Worm (Caenorhabditis elegans): ENCODE measurements around the gene exc-15.

DNA sequence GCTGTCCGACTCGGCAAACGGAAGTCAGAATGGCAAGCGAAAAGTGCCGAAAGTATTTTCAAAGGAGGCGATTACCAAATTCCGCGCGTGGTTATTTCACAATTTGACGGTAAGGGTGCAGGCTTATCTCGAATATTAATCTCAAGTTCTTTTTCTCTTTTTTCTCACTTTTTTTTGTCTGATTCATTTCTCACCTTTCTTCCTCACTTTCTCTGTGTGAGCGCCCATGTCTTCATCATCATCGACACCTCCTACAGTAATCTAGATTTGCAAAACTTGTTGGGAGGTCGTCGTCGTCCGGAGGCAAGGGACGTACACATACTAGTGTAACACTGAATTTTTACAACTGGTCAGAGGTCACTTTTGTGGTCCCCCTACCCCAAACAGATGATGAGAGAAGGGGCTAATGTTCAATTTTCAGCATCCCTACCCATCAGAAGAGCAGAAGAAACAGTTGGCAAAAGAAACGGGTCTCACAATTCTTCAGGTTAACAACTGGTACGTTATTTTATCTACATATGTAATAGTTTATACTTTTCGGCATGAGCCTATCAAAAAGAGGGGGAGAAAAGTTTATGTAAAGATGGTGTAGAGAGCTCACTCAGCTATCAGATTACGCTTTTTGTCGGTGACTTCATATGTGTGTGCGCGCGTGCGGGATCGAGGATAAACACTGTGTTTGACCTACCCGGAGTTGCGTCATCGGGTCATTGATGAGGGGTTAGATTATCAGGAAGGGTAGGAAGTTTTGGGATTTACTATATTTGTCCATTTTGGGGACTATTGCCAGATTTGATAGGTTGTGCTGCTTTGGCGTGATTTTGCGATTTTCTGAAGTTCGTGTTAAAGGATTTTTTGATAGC is 22.4 kb downstream of the exc-15 start:
- TF ChIP-seq dao-5 (tag; optimal IDR thresholded peaks at IDR 0.05) (no peak), him-1 (tag; optimal IDR thresholded peaks at IDR 0.05) (no peak), W03F9.2 (tag; optimal IDR thresholded peaks at IDR 0.05) (no peak)

Measured in whole organism, L4/young adult.